Fruit fly (Drosophila melanogaster) whole organism, embryonic: ENCODE results near the gene DIP2.

ENCODE experiments used
- CG10209 ChIP-seq: fragments of 200-800 bp; sonication (Bioruptor generic); optimal IDR thresholded peaks from 3 replicates; lab custom pipeline; 2017; ENCODE audit warnings: missing biosample characterization, mild to moderate bottlenecking, missing genetic modification characterization, missing genetic modification reagents
- CG10462 ChIP-seq: fragments of 200-800 bp; sonication (Bioruptor generic); optimal IDR thresholded peaks from 2 replicates; lab custom pipeline; 2016; ENCODE audit warnings: missing biosample characterization, missing genetic modification characterization
- CG14050 ChIP-seq: fragments of 200-800 bp; sonication (Bioruptor generic); IDR thresholded peaks from 3 replicates; pipeline ENCODE4 v1.3.6; 2022; ENCODE audit warnings: missing biosample characterization, missing genetic modification characterization
- CG14667 ChIP-seq: fragments of 200-800 bp; sonication (Bioruptor generic); IDR thresholded peaks from 2 replicates; pipeline ENCODE4 v1.3.6; 2022; ENCODE audit warnings: missing biosample characterization, missing genetic modification characterization
- CG14965 ChIP-seq: fragments of 200-800 bp; sonication (Bioruptor generic); optimal IDR thresholded peaks from 2 replicates; lab custom pipeline; 2016; ENCODE audit warnings: missing biosample characterization, missing genetic modification characterization, borderline replicate concordance
- CG15011 ChIP-seq: fragments of 200-800 bp; sonication (Bioruptor generic); optimal IDR thresholded peaks from 3 replicates; lab custom pipeline; 2018; ENCODE audit warnings: missing biosample characterization, mild to moderate bottlenecking, missing genetic modification characterization
- CG15601 ChIP-seq: fragments of 200-800 bp; sonication (Bioruptor generic); optimal IDR thresholded peaks from 3 replicates; lab custom pipeline; 2019; ENCODE audit warnings: missing biosample characterization, mild to moderate bottlenecking, missing genetic modification characterization, moderate library complexity
- CG17385 ChIP-seq: fragments of 200-800 bp; sonication (Bioruptor generic); optimal IDR thresholded peaks from 3 replicates; lab custom pipeline; 2018; ENCODE audit warnings: missing biosample characterization, mild to moderate bottlenecking, missing genetic modification characterization
- CG17912 ChIP-seq: fragments of 200-800 bp; sonication (Bioruptor generic); optimal IDR thresholded peaks from 2 replicates; lab custom pipeline; 2018; ENCODE audit warnings: missing biosample characterization, mild to moderate bottlenecking, missing genetic modification characterization
- CG18764 ChIP-seq: fragments of 200-800 bp; sonication (Bioruptor generic); optimal IDR thresholded peaks from 3 replicates; lab custom pipeline; 2016; ENCODE audit warnings: missing biosample characterization, missing genetic modification characterization
- CG2199 ChIP-seq: fragments of 200-800 bp; sonication (Bioruptor generic); IDR thresholded peaks from 3 replicates; pipeline ENCODE4 v1.3.6; 2022; ENCODE audit warnings: missing biosample characterization, missing genetic modification characterization
- CG3726 ChIP-seq: fragments of 200-800 bp; sonication (Bioruptor generic); IDR thresholded peaks from 3 replicates; pipeline ENCODE4, ENCODE4 v1.3.6; 2022; ENCODE audit warnings: missing biosample characterization, missing genetic modification characterization
- CG42726 ChIP-seq: fragments of 200-800 bp; sonication (Bioruptor generic); IDR thresholded peaks from 2 replicates; pipeline ENCODE4 v1.3.6; 2022; ENCODE audit warnings: missing biosample characterization, missing genetic modification characterization; ENCODE audit not compliant: partially characterized antibody
- CG43689 ChIP-seq: fragments of 200-800 bp; sonication (Bioruptor generic); IDR thresholded peaks from 2 replicates; pipeline ENCODE4 v1.3.6; 2022; ENCODE audit warnings: missing biosample characterization, missing genetic modification characterization
- CG4820 ChIP-seq: fragments of 200-800 bp; sonication (Bioruptor generic); optimal IDR thresholded peaks from 3 replicates; lab custom pipeline; 2016; ENCODE audit warnings: missing biosample characterization, missing genetic modification characterization
- CG6683 ChIP-seq: fragments of 200-800 bp; sonication (Bioruptor generic); optimal IDR thresholded peaks from 2 replicates; lab custom pipeline; 2017; ENCODE audit warnings: missing biosample characterization, mild to moderate bottlenecking, missing genetic modification characterization, missing genetic modification reagents
- CG6689 ChIP-seq: fragments of 200-800 bp; sonication (Bioruptor generic); IDR thresholded peaks from 2 replicates; pipeline ENCODE4 v1.3.6; 2022; ENCODE audit warnings: missing biosample characterization, missing genetic modification characterization
- CG7556 ChIP-seq: fragments of 200-800 bp; sonication (Bioruptor generic); optimal IDR thresholded peaks from 2 replicates; lab custom pipeline; 2017; ENCODE audit warnings: missing biosample characterization, mild to moderate bottlenecking, missing genetic modification characterization
- CG7786 ChIP-seq: fragments of 200-800 bp; sonication (Bioruptor generic); optimal IDR thresholded peaks from 2 replicates; lab custom pipeline; 2016; ENCODE audit warnings: missing biosample characterization, missing genetic modification characterization
- CHES-1-like ChIP-seq: fragments of 200-800 bp; sonication (Bioruptor generic); optimal IDR thresholded peaks from 2 replicates; lab custom pipeline; 2016; ENCODE audit warnings: missing biosample characterization, missing genetic modification characterization
- CTCF ChIP-seq: fragments of 200-800 bp; sonication (Bioruptor generic); optimal IDR thresholded peaks from 2 replicates; lab custom pipeline; 2017; ENCODE audit warnings: missing biosample characterization, mild to moderate bottlenecking, missing genetic modification characterization, moderate library complexity
- E2f1 ChIP-seq: fragments of 200-800 bp; sonication (Bioruptor generic); IDR thresholded peaks from 2 replicates; pipeline ENCODE4 v1.3.6; 2022; ENCODE audit warnings: missing biosample characterization, missing genetic modification characterization
- Gsc ChIP-seq: fragments of 200-800 bp; sonication (Bioruptor generic); IDR thresholded peaks from 2 replicates; pipeline ENCODE4 v1.3.6; 2022; ENCODE audit warnings: missing biosample characterization, missing genetic modification characterization
- Gug ChIP-seq: fragments of 200-800 bp; sonication (Bioruptor generic); IDR thresholded peaks from 4 replicates; pipeline ENCODE4 v1.3.6; 2022; ENCODE audit warnings: missing biosample characterization, missing genetic modification characterization
- YL-1 ChIP-seq: fragments of 200-800 bp; sonication (Bioruptor generic); optimal IDR thresholded peaks from 3 replicates; lab custom pipeline; 2017; ENCODE audit warnings: missing biosample characterization, mild to moderate bottlenecking, missing genetic modification characterization
- ab ChIP-seq: fragments of 200-800 bp; sonication (Bioruptor generic); optimal IDR thresholded peaks from 2 replicates; lab custom pipeline; 2016; ENCODE audit warnings: missing biosample characterization, missing genetic modification characterization
- amos ChIP-seq: fragments of 200-800 bp; sonication (Bioruptor generic); IDR thresholded peaks from 2 replicates; pipeline ENCODE4 v1.3.6; 2022; ENCODE audit warnings: missing biosample characterization, missing genetic modification characterization; ENCODE audit not compliant: partially characterized antibody
- aop ChIP-seq: fragments of 200-800 bp; sonication (Bioruptor generic); IDR thresholded peaks from 2 replicates; pipeline ENCODE4 v1.3.6; 2022; ENCODE audit warnings: missing biosample characterization, missing genetic modification characterization
- ap ChIP-seq: fragments of 200-800 bp; sonication (Bioruptor generic); IDR thresholded peaks from 2 replicates; pipeline ENCODE4 v1.3.6; 2022; ENCODE audit warnings: missing biosample characterization, missing genetic modification characterization
- az2 ChIP-seq: fragments of 200-800 bp; sonication (Bioruptor generic); optimal IDR thresholded peaks from 3 replicates; lab custom pipeline; 2016; ENCODE audit warnings: missing biosample characterization, missing genetic modification characterization
- bab2 ChIP-seq: fragments of 200-800 bp; sonication (Bioruptor generic); optimal IDR thresholded peaks from 2 replicates; lab custom pipeline; 2016; ENCODE audit warnings: missing biosample characterization, missing genetic modification characterization
- bcd ChIP-seq: fragments of 200-800 bp; sonication (Bioruptor generic); optimal IDR thresholded peaks from 2 replicates; lab custom pipeline; 2017; ENCODE audit warnings: missing biosample characterization, mild to moderate bottlenecking, missing genetic modification characterization
- bsh ChIP-seq, 2 experiments: fragments of 200-800 bp; sonication (Bioruptor generic); optimal IDR thresholded peaks; 2 replicates each; lab custom pipeline; 2017 to 2018; ENCODE audit warnings: mild to moderate bottlenecking in 2 of 2, missing biosample characterization in 2 of 2, missing genetic modification characterization in 2 of 2, moderate library complexity in 1 of 2
- crc ChIP-seq: fragments of 200-800 bp; sonication (Bioruptor generic); optimal IDR thresholded peaks from 2 replicates; lab custom pipeline; 2016; ENCODE audit warnings: missing biosample characterization, missing genetic modification characterization
- eyg ChIP-seq: fragments of 200-800 bp; sonication (Bioruptor generic); optimal IDR thresholded peaks from 3 replicates; lab custom pipeline; 2016; ENCODE audit warnings: missing biosample characterization, missing genetic modification characterization
- fd64A ChIP-seq: fragments of 200-800 bp; sonication (Bioruptor generic); optimal IDR thresholded peaks from 3 replicates; lab custom pipeline; 2018; ENCODE audit warnings: missing biosample characterization, mild to moderate bottlenecking, missing genetic modification characterization
- h ChIP-seq: fragments of >200 bp; optimal IDR thresholded peaks from 2 replicates; lab custom pipeline; 2017
- lab ChIP-seq: fragments of 200-800 bp; sonication (Bioruptor generic); optimal IDR thresholded peaks from 3 replicates; lab custom pipeline; 2017; ENCODE audit warnings: missing biosample characterization, missing genetic modification characterization, mild to moderate bottlenecking, moderate library complexity, missing genetic modification reagents
- nerfin-1 ChIP-seq: fragments of 200-800 bp; sonication (Bioruptor generic); optimal IDR thresholded peaks from 3 replicates; lab custom pipeline; 2019; ENCODE audit warnings: missing biosample characterization, mild to moderate bottlenecking, missing genetic modification characterization, moderate library complexity
- pb ChIP-seq: fragments of 200-800 bp; sonication (Bioruptor generic); optimal IDR thresholded peaks from 3 replicates; lab custom pipeline; 2016; ENCODE audit warnings: missing biosample characterization, missing genetic modification characterization
- pfk ChIP-seq: fragments of 200-800 bp; sonication (Bioruptor generic); optimal IDR thresholded peaks from 2 replicates; lab custom pipeline; 2018; ENCODE audit warnings: missing biosample characterization, mild to moderate bottlenecking, missing genetic modification characterization, moderate library complexity
- pita ChIP-seq: fragments of 200-800 bp; sonication (Bioruptor generic); optimal IDR thresholded peaks from 2 replicates; lab custom pipeline; 2017; ENCODE audit warnings: missing biosample characterization, mild to moderate bottlenecking, missing genetic modification characterization
- ranshi ChIP-seq: fragments of 200-800 bp; sonication (Bioruptor generic); IDR thresholded peaks from 2 replicates; pipeline ENCODE4 v1.3.6; 2022; ENCODE audit warnings: missing biosample characterization, missing genetic modification characterization
- tap ChIP-seq: fragments of 200-800 bp; optimal IDR thresholded peaks from 3 replicates; lab custom pipeline; 2019; ENCODE audit warnings: missing biosample characterization, mild to moderate bottlenecking, missing genetic modification characterization, moderate library complexity
- tll ChIP-seq, 2 experiments: fragments of 200-800 bp in 1 of 2; fragments of >200 bp in 1 of 2; sonication (Bioruptor generic) in 1 of 2; optimal IDR thresholded peaks; 2 replicates each; lab custom pipeline; 2017 to 2019; ENCODE audit warnings: missing biosample characterization in 2 of 2, missing genetic modification characterization in 2 of 2, mild to moderate bottlenecking in 1 of 2, moderate library complexity in 1 of 2
- unpg ChIP-seq: fragments of 200-800 bp; sonication (Bioruptor generic); optimal IDR thresholded peaks from 3 replicates; lab custom pipeline; 2018; ENCODE audit warnings: missing biosample characterization, mild to moderate bottlenecking, missing genetic modification characterization, moderate library complexity
- vvl ChIP-seq: fragments of 200-800 bp; sonication (Bioruptor generic); IDR thresholded peaks from 2 replicates; pipeline ENCODE4 v1.3.6; 2022; ENCODE audit warnings: missing biosample characterization, missing genetic modification characterization
- wek ChIP-seq: fragments of 200-800 bp; sonication (Bioruptor generic); optimal IDR thresholded peaks from 3 replicates; lab custom pipeline; 2018; ENCODE audit warnings: missing biosample characterization, mild to moderate bottlenecking, missing genetic modification characterization, moderate library complexity
- z ChIP-seq: fragments of 200-800 bp; sonication (Bioruptor generic); IDR thresholded peaks from 3 replicates; pipeline ENCODE4 v1.3.6; 2022; ENCODE audit warnings: missing biosample characterization, missing genetic modification characterization
- zfh1 ChIP-seq: fragments of 200-800 bp; sonication (Bioruptor generic); IDR thresholded peaks from 3 replicates; pipeline ENCODE4 v1.3.6; 2022; ENCODE audit warnings: missing biosample characterization, missing genetic modification characterization

DIP2 gene

DNA sequence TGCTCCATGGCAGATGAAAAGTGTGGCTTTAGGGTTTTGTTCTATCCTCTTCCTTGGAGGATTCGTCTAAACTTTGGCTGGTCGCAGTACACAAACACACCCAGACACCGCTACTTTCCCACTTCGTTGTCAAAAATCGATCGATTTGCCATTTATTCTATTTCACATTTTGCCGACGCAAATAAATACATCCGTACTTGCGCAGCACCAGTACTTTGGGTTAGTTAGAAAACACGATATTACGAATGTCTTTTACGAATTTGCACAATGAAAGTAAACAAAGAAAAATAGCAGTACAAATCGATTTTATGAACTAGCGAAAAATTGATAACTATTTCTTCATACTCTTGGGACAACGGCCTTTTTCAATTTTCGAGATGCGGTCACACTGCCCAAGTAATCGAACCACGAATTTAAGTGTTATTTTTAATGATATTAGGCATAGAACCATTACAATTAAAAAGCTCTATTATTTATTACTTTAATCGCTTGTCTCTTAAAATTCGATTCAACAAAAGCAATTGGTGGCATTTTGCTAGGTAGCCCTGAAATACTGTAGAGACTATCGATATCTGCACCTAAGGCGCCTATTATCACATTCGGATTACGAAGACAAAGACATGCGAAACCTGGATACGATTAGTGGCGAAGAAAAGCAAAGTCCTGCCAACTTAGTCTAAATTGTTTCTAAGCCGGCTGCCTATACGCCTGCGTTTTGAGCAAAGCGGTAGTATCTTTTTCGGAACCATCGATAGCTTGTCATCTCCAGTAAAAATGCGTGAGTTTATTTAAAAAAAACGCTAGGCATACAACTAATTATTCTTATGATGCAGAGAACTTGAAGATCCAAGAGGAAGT is at the start of gene DIP2, which contains the start of gene wac (continued):
- TF ChIP-seq CG4820: peak; percentile 66
- TF ChIP-seq CTCF: peak; percentile 59
- TF ChIP-seq amos (GFP tag; lab: Robert Waterston, UW): peak; percentile 90
- TF ChIP-seq Gug (GFP tag; lab: Robert Waterston, UW): peak; percentile 93
- TF ChIP-seq CG3726 (GFP tag; lab: Robert Waterston, UW): no peak
- TF ChIP-seq ap (GFP tag; lab: Robert Waterston, UW): no peak
- TF ChIP-seq CG15011 (GFP tag; lab: Kevin White, UChicago): no peak
- TF ChIP-seq CG17912 (GFP tag; lab: Kevin White, UChicago): peak; percentile 69
- no peak for TF ChIP-seq z (GFP tag; lab: Robert Waterston, UW)
- TF ChIP-seq CG14667 (GFP tag; lab: Robert Waterston, UW): no peak
- TF ChIP-seq bcd (GFP tag; lab: Kevin White, UChicago): peak; percentile 82
- peak; percentile 91 for TF ChIP-seq CG42726
- peak; percentile 53 for TF ChIP-seq pb (GFP tag; lab: Kevin White, UChicago)
- TF ChIP-seq CG17385 (GFP tag; lab: Kevin White, UChicago): peak; percentile 53
- TF ChIP-seq CG15601: peak; percentile 71
- no peak for TF ChIP-seq fd64A (GFP tag; lab: Kevin White, UChicago)
- peak in 1 of 2 experiments; percentile 51 for TF ChIP-seq bsh (GFP tag; optimal IDR thresholded peaks at IDR 0.05; lab: Kevin White, UChicago)
- TF ChIP-seq CHES-1-like (GFP tag; lab: Kevin White, UChicago): peak; percentile 69
- no peak for TF ChIP-seq tll (GFP tag; optimal IDR thresholded peaks at IDR 0.05; lab: Kevin White, UChicago)
- TF ChIP-seq vvl: peak; percentile 89
- TF ChIP-seq pita (GFP tag; lab: Kevin White, UChicago): peak; percentile 46
- TF ChIP-seq aop (GFP tag; lab: Robert Waterston, UW): no peak
- TF ChIP-seq CG7786: peak; percentile 81
- TF ChIP-seq CG14965 (GFP tag; lab: Kevin White, UChicago): no peak
- TF ChIP-seq ranshi (GFP tag; lab: Robert Waterston, UW): 0 out of 2 replicates have a peak, but pooled peaks have one; percentile 74
- peak; percentile 67 for TF ChIP-seq crc
- TF ChIP-seq az2 (GFP tag; lab: Kevin White, UChicago): peak; percentile 79
- TF ChIP-seq CG14050 (GFP tag; lab: Robert Waterston, UW): peak; percentile 19; the same call in 1 of the 3 replicates
- TF ChIP-seq lab (GFP tag; lab: Kevin White, UChicago): no peak
- peak; percentile 40; the same call in 1 of the 2 replicates for TF ChIP-seq CG6689
- peak; percentile 86 for TF ChIP-seq ab (GFP tag; lab: Kevin White, UChicago)
- TF ChIP-seq CG43689 (GFP tag; lab: Robert Waterston, UW): no peak
- no peak for TF ChIP-seq h (lab: Kevin White, UChicago)
- TF ChIP-seq unpg (GFP tag; lab: Kevin White, UChicago): peak; percentile 55
- TF ChIP-seq CG2199 (GFP tag; lab: Robert Waterston, UW): peak; percentile 75; the same call in 2 of the 3 replicates
- TF ChIP-seq bab2: peak; percentile 90
- peak; percentile 53 for TF ChIP-seq CG10209 (GFP tag; lab: Kevin White, UChicago)
- peak; percentile 55 for TF ChIP-seq CG7556
- TF ChIP-seq CG10462 (GFP tag; lab: Kevin White, UChicago): peak; percentile 41
- TF ChIP-seq wek (GFP tag; lab: Kevin White, UChicago): no peak
- TF ChIP-seq zfh1 (GFP tag; lab: Robert Waterston, UW): peak; percentile 85
- peak; percentile 6 for TF ChIP-seq CG6683 (GFP tag; lab: Kevin White, UChicago)
- TF ChIP-seq pfk (GFP tag; lab: Kevin White, UChicago): peak; percentile 16
- no peak; the same call in none of the 2 replicates for TF ChIP-seq E2f1 (GFP tag; lab: Robert Waterston, UW)
- peak; percentile 88 for TF ChIP-seq eyg (GFP tag; lab: Kevin White, UChicago)
- TF ChIP-seq nerfin-1 (tag; lab: Kevin White, UChicago): peak; percentile 54
- TF ChIP-seq YL-1: peak; percentile 84
- no peak for TF ChIP-seq Gsc
- no peak for TF ChIP-seq tap (tag; lab: Kevin White, UChicago)
- peak; percentile 74 for TF ChIP-seq CG18764
